Worm (Caenorhabditis elegans): ENCODE data around the gene talp-3.

- TF ChIP-seq flt-1 (GFP tag; IDR thresholded peaks at IDR 0.05) (no peak), hmbx-1 (tag; optimal IDR thresholded peaks at IDR 0.05) (no peak), ets-7 (tag; optimal IDR thresholded peaks at IDR 0.05) (no peak), ama-1 (optimal IDR thresholded peaks at IDR 0.05) (no peak), B0310.2 (tag; optimal IDR thresholded peaks at IDR 0.05) (no peak), scrt-1 (GFP tag; IDR thresholded peaks at IDR 0.05) (no peak), hnd-1 (tag; optimal IDR thresholded peaks at IDR 0.05) (no peak), tbx-37 (GFP tag; conservative IDR thresholded peaks at IDR 0.05) (no peak), sea-1 (GFP tag; conservative IDR thresholded peaks at IDR 0.05) (no peak), ceh-36 (tag; optimal IDR thresholded peaks at IDR 0.05) (no peak), ceh-13 (GFP tag; optimal IDR thresholded peaks at IDR 0.05) (no peak)
Observed at ce11 chrIV:14679060-14679459, 25.9 kb upstream of the talp-3 start.

Measured in whole organism, early embryonic.